Worm (Caenorhabditis elegans) whole organism, young adult: ENCODE measurements around the gene anmt-2.

Source experiments
- B0035.1 ChIP-seq: sonication (generic microtip); optimal IDR thresholded peaks from 2 replicates; lab custom pipeline; 2016; ENCODE audit warnings: missing genetic modification characterization, mild to moderate bottlenecking, missing compliant biosample characterization, missing genotype, missing genetic modification reagents
- C17E4.6 ChIP-seq: fragments of 200-800 bp; sonication (Bioruptor generic); IDR thresholded peaks from 2 replicates; pipeline ENCODE4 v1.3.6; 2022; ENCODE audit warnings: missing genetic modification reagents, missing genetic modification characterization, missing compliant biosample characterization
- F23B12.7 ChIP-seq: sonication (generic microtip); optimal IDR thresholded peaks from 2 replicates; lab custom pipeline; 2017; ENCODE audit warnings: missing genetic modification characterization, mild to moderate bottlenecking, missing compliant biosample characterization, antibody characterized with exemption, moderate library complexity; ENCODE audit not compliant: insufficient read depth
- F52B5.7 ChIP-seq: sonication (generic microtip); optimal IDR thresholded peaks from 2 replicates; lab custom pipeline; 2016; ENCODE audit warnings: mild to moderate bottlenecking, missing genetic modification characterization, missing compliant biosample characterization
- F55B11.4 ChIP-seq: sonication (generic microtip); optimal IDR thresholded peaks from 2 replicates; lab custom pipeline; 2016; ENCODE audit warnings: missing compliant biosample characterization, missing genetic modification characterization, borderline replicate concordance; ENCODE audit not compliant: insufficient read depth
- F57A8.1 ChIP-seq: fragments of 200-800 bp; sonication (Bioruptor generic); optimal IDR thresholded peaks from 2 replicates; lab custom pipeline; 2018; ENCODE audit warnings: mild to moderate bottlenecking, missing genetic modification characterization, moderate library complexity, missing compliant biosample characterization
- T07F8.4 ChIP-seq: sonication (generic microtip); optimal IDR thresholded peaks from 2 replicates; lab custom pipeline; 2016; ENCODE audit warnings: mild to moderate bottlenecking, missing genetic modification characterization, moderate library complexity, missing compliant biosample characterization
- Y53F4B.3 ChIP-seq: fragments of 200-800 bp; sonication (Bioruptor generic); IDR thresholded peaks from 2 replicates; pipeline ENCODE4 v1.3.6; 2022; ENCODE audit warnings: missing genetic modification reagents, missing genetic modification characterization, missing compliant biosample characterization
- Y53G8AR.9 ChIP-seq: fragments of 200-800 bp; sonication (Bioruptor generic); conservative IDR thresholded peaks from 2 replicates; pipeline ENCODE4 v1.3.6; 2022; ENCODE audit warnings: missing genetic modification reagents, missing genetic modification characterization, missing compliant biosample characterization
- Y79H2A.3 ChIP-seq: fragments of 200-800 bp; sonication (Bioruptor generic); conservative IDR thresholded peaks from 2 replicates; pipeline ENCODE4 v1.3.6; 2022; ENCODE audit warnings: missing genetic modification reagents, missing genetic modification characterization, missing compliant biosample characterization
- Y95B8A.8 ChIP-seq: fragments of 200-800 bp; sonication (Bioruptor generic); IDR thresholded peaks from 2 replicates; pipeline ENCODE4 v1.3.6; 2022; ENCODE audit warnings: missing genetic modification reagents, missing genetic modification characterization, missing compliant biosample characterization
- akir-1 ChIP-seq: fragments of 200-800 bp; sonication (Bioruptor generic); optimal IDR thresholded peaks from 2 replicates; lab custom pipeline; 2018; ENCODE audit warnings: mild to moderate bottlenecking, missing genetic modification characterization, moderate library complexity, missing compliant biosample characterization
- atf-7 ChIP-seq: sonication (generic microtip); optimal IDR thresholded peaks from 2 replicates; lab custom pipeline; 2017; ENCODE audit warnings: mild to moderate bottlenecking, missing genetic modification characterization, missing compliant biosample characterization
- athp-1 ChIP-seq: sonication (generic microtip); optimal IDR thresholded peaks from 2 replicates; lab custom pipeline; 2017; ENCODE audit warnings: mild to moderate bottlenecking, missing genetic modification characterization, missing compliant biosample characterization
- attf-3 ChIP-seq: fragments of 200-800 bp; sonication (Bioruptor generic); conservative IDR thresholded peaks from 2 replicates; pipeline ENCODE4 v1.3.6; 2022; ENCODE audit warnings: missing genetic modification reagents, missing genetic modification characterization, missing compliant biosample characterization
- attf-5 ChIP-seq: fragments of 200-800 bp; sonication (Bioruptor generic); optimal IDR thresholded peaks from 2 replicates; lab custom pipeline; 2018; ENCODE audit warnings: mild to moderate bottlenecking, missing genetic modification characterization, missing compliant biosample characterization
- attf-6 ChIP-seq: fragments of 200-800 bp; sonication (Bioruptor generic); IDR thresholded peaks from 2 replicates; pipeline ENCODE4 v1.3.6; 2022; ENCODE audit warnings: missing genetic modification reagents, missing genetic modification characterization, missing compliant biosample characterization
- ccch-3 ChIP-seq: fragments of 200-800 bp; sonication (Bioruptor generic); optimal IDR thresholded peaks from 2 replicates; lab custom pipeline; 2018; ENCODE audit warnings: mild to moderate bottlenecking, missing genetic modification characterization, missing compliant biosample characterization
- cebp-1 ChIP-seq, 2 experiments: fragments of 200-800 bp in 1 of 2; sonication (Bioruptor generic) in 1 of 2; sonication (generic microtip) in 1 of 2; IDR thresholded peaks in 1 of 2; optimal IDR thresholded peaks in 1 of 2; 2 replicates each; pipeline versions ENCODE4 v1.3.6 to Lab custom; 2017 to 2022; ENCODE audit warnings: missing compliant biosample characterization in 2 of 2, missing genetic modification characterization in 2 of 2, mild to moderate bottlenecking in 1 of 2, missing genetic modification reagents in 1 of 2, moderate library complexity in 1 of 2
- ceh-27 ChIP-seq: fragments of 200-800 bp; sonication (Bioruptor generic); optimal IDR thresholded peaks from 2 replicates; lab custom pipeline; 2018; ENCODE audit warnings: mild to moderate bottlenecking, missing genetic modification characterization, moderate library complexity, missing compliant biosample characterization
- ceh-40 ChIP-seq: fragments of 200-800 bp; sonication (Bioruptor generic); IDR thresholded peaks from 2 replicates; pipeline ENCODE4 v1.3.6; 2022; ENCODE audit warnings: missing genetic modification characterization, missing compliant biosample characterization
- ceh-58 ChIP-seq: fragments of 200-800 bp; sonication (Bioruptor generic); IDR thresholded peaks from 2 replicates; pipeline ENCODE4 v1.3.6; 2022; ENCODE audit warnings: missing genetic modification characterization, missing compliant biosample characterization
- die-1 ChIP-seq: sonication (generic microtip); optimal IDR thresholded peaks from 2 replicates; lab custom pipeline; 2016; ENCODE audit warnings: missing genotype, mild to moderate bottlenecking, missing genetic modification characterization, missing compliant biosample characterization
- dpff-1 ChIP-seq: sonication (generic microtip); optimal IDR thresholded peaks from 2 replicates; lab custom pipeline; 2017; ENCODE audit warnings: mild to moderate bottlenecking, missing genetic modification characterization, missing compliant biosample characterization
- egrh-3 ChIP-seq: fragments of 200-800 bp; sonication (Bioruptor generic); IDR thresholded peaks from 2 replicates; pipeline ENCODE4 v1.3.6; 2022; ENCODE audit warnings: missing genetic modification reagents, missing genetic modification characterization, missing compliant biosample characterization
- hrde-1 ChIP-seq: sonication (generic microtip); optimal IDR thresholded peaks from 2 replicates; lab custom pipeline; 2016; ENCODE audit warnings: missing genetic modification characterization, mild to moderate bottlenecking, missing compliant biosample characterization, moderate library complexity, missing genotype, missing genetic modification reagents, borderline replicate concordance
- lag-1 ChIP-seq: fragments of 200-800 bp; sonication (Bioruptor generic); IDR thresholded peaks from 2 replicates; pipeline ENCODE4 v1.3.6; 2022; ENCODE audit warnings: missing genetic modification reagents, missing genetic modification characterization, missing compliant biosample characterization
- lin-26 ChIP-seq: fragments of 200-800 bp; sonication (Bioruptor generic); IDR thresholded peaks from 2 replicates; pipeline ENCODE4 v1.3.6; 2022; ENCODE audit warnings: missing genetic modification reagents, missing genetic modification characterization, missing compliant biosample characterization
- lin-35 ChIP-seq, 3 experiments: fragments of 150-350 bp in 2 of 3; sonication (generic microtip) in 1 of 3; optimal IDR thresholded peaks; 2 replicates each; lab custom pipeline; 2014 to 2018; ENCODE audit warnings: missing biosample characterization in 3 of 3, missing genetic modification characterization in 3 of 3, missing genetic modification reagents in 3 of 3
- lir-1 ChIP-seq: fragments of 200-800 bp; sonication (Bioruptor generic); conservative IDR thresholded peaks from 2 replicates; pipeline ENCODE4 v1.3.6; 2022; ENCODE audit warnings: missing genetic modification reagents, missing genetic modification characterization, missing compliant biosample characterization
- madf-8 ChIP-seq: fragments of 200-800 bp; sonication (Bioruptor generic); conservative IDR thresholded peaks from 2 replicates; pipeline ENCODE4 v1.3.6; 2022; ENCODE audit warnings: missing genetic modification reagents, missing genetic modification characterization, missing compliant biosample characterization
- mcd-1 ChIP-seq: fragments of 200-800 bp; sonication (Bioruptor generic); IDR thresholded peaks from 2 replicates; pipeline ENCODE4 v1.3.6; 2022; ENCODE audit warnings: missing genetic modification reagents, missing genetic modification characterization, missing compliant biosample characterization
- mel-28 ChIP-seq: sonication (generic microtip); optimal IDR thresholded peaks from 2 replicates; lab custom pipeline; 2016; ENCODE audit warnings: borderline replicate concordance, mild to moderate bottlenecking, missing genetic modification characterization, missing compliant biosample characterization
- mxl-1 ChIP-seq: sonication (generic microtip); optimal IDR thresholded peaks from 2 replicates; lab custom pipeline; 2016; ENCODE audit warnings: missing genetic modification characterization, missing compliant biosample characterization
- nhr-120 ChIP-seq: fragments of 200-800 bp; sonication (Bioruptor generic); IDR thresholded peaks from 2 replicates; pipeline ENCODE4 v1.3.6; 2022; ENCODE audit warnings: missing genetic modification characterization, missing compliant biosample characterization
- pha-4 ChIP-seq: fragments of 150-350 bp; sonication (generic microtip); optimal IDR thresholded peaks from 2 replicates; lab custom pipeline; 2014; ENCODE audit warnings: missing biosample characterization, missing genetic modification reagents, missing genetic modification characterization
- rcor-1 ChIP-seq: fragments of 200-800 bp; sonication (Bioruptor generic); IDR thresholded peaks from 2 replicates; pipeline ENCODE4 v1.3.6; 2022; ENCODE audit warnings: missing genetic modification reagents, missing genetic modification characterization, missing compliant biosample characterization
- rec-8 ChIP-seq, 2 experiments: sonication (generic microtip); optimal IDR thresholded peaks; 2 replicates each; lab custom pipeline; 2016; ENCODE audit warnings: mild to moderate bottlenecking in 2 of 2, missing genetic modification characterization in 2 of 2, missing genetic modification reagents in 2 of 2, missing genotype in 2 of 2, missing biosample characterization in 1 of 2, missing compliant biosample characterization in 1 of 2, moderate library complexity in 1 of 2
- snpc-1.1 ChIP-seq: sonication (generic microtip); optimal IDR thresholded peaks from 2 replicates; lab custom pipeline; 2017; ENCODE audit warnings: missing genetic modification characterization, mild to moderate bottlenecking, missing compliant biosample characterization, antibody characterized with exemption, moderate library complexity, missing genotype, missing genetic modification reagents; ENCODE audit not compliant: insufficient read depth
- snpc-3.4 ChIP-seq: sonication (generic microtip); optimal IDR thresholded peaks from 2 replicates; lab custom pipeline; 2017; ENCODE audit warnings: missing genetic modification characterization, mild to moderate bottlenecking, missing compliant biosample characterization, antibody characterized with exemption, moderate library complexity, missing genotype, missing genetic modification reagents
- somi-1 ChIP-seq: fragments of 200-800 bp; sonication (Bioruptor generic); optimal IDR thresholded peaks from 2 replicates; lab custom pipeline; 2018; ENCODE audit warnings: mild to moderate bottlenecking, missing genetic modification characterization, missing compliant biosample characterization
- ztf-22 ChIP-seq: fragments of 200-800 bp; sonication (Bioruptor generic); optimal IDR thresholded peaks from 2 replicates; lab custom pipeline; 2018; ENCODE audit warnings: mild to moderate bottlenecking, missing genetic modification characterization, moderate library complexity, missing compliant biosample characterization
- ztf-28 ChIP-seq: fragments of 200-800 bp; sonication (Bioruptor generic); IDR thresholded peaks from 2 replicates; pipeline ENCODE4 v1.3.6; 2022; ENCODE audit warnings: missing genetic modification reagents, missing genetic modification characterization, missing compliant biosample characterization

anmt-2 gene

ce11 chrIII:6153112-6153511 is 4.4 kb downstream of the anmt-2 start:
- peak; percentile 31; the same call in 1 of the 2 replicates for TF ChIP-seq C17E4.6 (GFP tag; lab: Robert Waterston, UW)
- peak; percentile 25; the same call in 1 of the 2 replicates for TF ChIP-seq mcd-1 (GFP tag; lab: Robert Waterston, UW)
- peak; percentile 83 for TF ChIP-seq egrh-3 (GFP tag; lab: Robert Waterston, UW)

DNA sequence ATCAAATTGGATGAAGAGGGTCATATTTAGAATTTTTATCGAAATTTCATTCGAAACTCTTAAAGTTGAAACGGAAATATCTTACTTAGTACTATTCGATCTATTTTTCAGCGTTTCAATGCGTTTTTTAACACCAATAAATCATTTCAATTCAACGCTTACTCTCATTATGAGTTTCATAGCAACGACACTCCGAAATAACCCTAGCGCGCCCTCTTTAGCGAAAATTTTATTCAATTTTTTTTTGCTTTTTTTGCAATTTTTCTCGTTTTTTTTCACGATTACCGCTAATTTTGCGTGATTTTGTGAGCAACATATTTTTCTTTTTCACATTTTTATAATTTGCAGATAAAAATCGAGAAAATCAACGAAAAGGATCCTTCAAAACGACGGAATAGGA is 5.5 kb downstream of the anmt-2 start:
- TF ChIP-seq attf-3: peak; percentile 73

- no peak for TF ChIP-seq nhr-120 (GFP tag; lab: Robert Waterston, UW)
- TF ChIP-seq mel-28 (tag; lab: Kevin White, UChicago): no peak
- TF ChIP-seq Y79H2A.3 (GFP tag; lab: Robert Waterston, UW): no peak
- TF ChIP-seq mcd-1 (GFP tag; lab: Robert Waterston, UW): no peak
- TF ChIP-seq lir-1: no peak
- TF ChIP-seq ceh-40 (GFP tag; lab: Robert Waterston, UW): no peak
- TF ChIP-seq pha-4 (tag; lab: Kevin White, UChicago): no peak
- no peak for TF ChIP-seq F52B5.7 (tag; lab: Kevin White, UChicago)
- no peak for TF ChIP-seq cebp-1 (GFP tag; IDR thresholded peaks at IDR 0.05; lab: Robert Waterston, UW)
- no peak for TF ChIP-seq cebp-1 (tag; optimal IDR thresholded peaks at IDR 0.05; lab: Kevin White, UChicago)
- TF ChIP-seq ceh-27 (GFP tag; lab: Kevin White, UChicago): no peak
- no peak for TF ChIP-seq snpc-3.4 (tag; lab: Kevin White, UChicago)
- TF ChIP-seq dpff-1 (tag; lab: Kevin White, UChicago): no peak
- no peak for TF ChIP-seq rcor-1 (GFP tag; lab: Robert Waterston, UW)
- TF ChIP-seq die-1 (tag; lab: Kevin White, UChicago): no peak
- TF ChIP-seq mxl-1 (tag; lab: Kevin White, UChicago): no peak
- peak; percentile 41 for TF ChIP-seq atf-7 (tag; lab: Kevin White, UChicago)
- no peak for TF ChIP-seq F55B11.4 (tag; lab: Kevin White, UChicago)
- no peak for TF ChIP-seq lin-26 (GFP tag; lab: Robert Waterston, UW)
- TF ChIP-seq F23B12.7 (tag; lab: Kevin White, UChicago): no peak
- TF ChIP-seq attf-6 (GFP tag; lab: Robert Waterston, UW): no peak
- no peak for TF ChIP-seq B0035.1 (tag; lab: Kevin White, UChicago)
- TF ChIP-seq rec-8 (tag; optimal IDR thresholded peaks at IDR 0.05; lab: Kevin White, UChicago): no peak
- peak; percentile 54 for TF ChIP-seq madf-8 (GFP tag; lab: Robert Waterston, UW)
- TF ChIP-seq attf-5 (GFP tag; lab: Kevin White, UChicago): no peak
- no peak for TF ChIP-seq ztf-22 (GFP tag; lab: Kevin White, UChicago)
- TF ChIP-seq lag-1 (GFP tag; lab: Robert Waterston, UW): no peak
- TF ChIP-seq lin-35 (GFP tag; optimal IDR thresholded peaks at IDR 0.05; lab: Kevin White, UChicago): no peak
- no peak for TF ChIP-seq akir-1 (GFP tag; lab: Kevin White, UChicago)
- no peak for TF ChIP-seq ceh-58
- TF ChIP-seq Y53F4B.3 (GFP tag; lab: Robert Waterston, UW): no peak
- no peak for TF ChIP-seq Y53G8AR.9
- TF ChIP-seq athp-1 (tag; lab: Kevin White, UChicago): no peak
- no peak for TF ChIP-seq Y95B8A.8 (GFP tag; lab: Robert Waterston, UW)
- TF ChIP-seq ztf-28: no peak
- no peak for TF ChIP-seq F57A8.1
- TF ChIP-seq ccch-3 (GFP tag; lab: Kevin White, UChicago): no peak
- no peak for TF ChIP-seq somi-1 (GFP tag; lab: Kevin White, UChicago)
- no peak for TF ChIP-seq snpc-1.1 (tag; lab: Kevin White, UChicago)
- TF ChIP-seq hrde-1 (tag; lab: Kevin White, UChicago): no peak
- no peak for TF ChIP-seq T07F8.4 (tag; lab: Kevin White, UChicago)
Measured at ce11 chrIII:6149467-6150072, 8.0 kb downstream of the anmt-2 start, which contains the start of the genes wht-7 and Y42G9A.1. Gene wht-7 (minus strand): TSS chrIII:6149597. Gene Y42G9A.1 (plus strand): TSS chrIII:6149961.
